Fruit fly (Drosophila melanogaster): ENCODE measurements around the gene Ptpmeg.

Ptpmeg gene

DNA sequence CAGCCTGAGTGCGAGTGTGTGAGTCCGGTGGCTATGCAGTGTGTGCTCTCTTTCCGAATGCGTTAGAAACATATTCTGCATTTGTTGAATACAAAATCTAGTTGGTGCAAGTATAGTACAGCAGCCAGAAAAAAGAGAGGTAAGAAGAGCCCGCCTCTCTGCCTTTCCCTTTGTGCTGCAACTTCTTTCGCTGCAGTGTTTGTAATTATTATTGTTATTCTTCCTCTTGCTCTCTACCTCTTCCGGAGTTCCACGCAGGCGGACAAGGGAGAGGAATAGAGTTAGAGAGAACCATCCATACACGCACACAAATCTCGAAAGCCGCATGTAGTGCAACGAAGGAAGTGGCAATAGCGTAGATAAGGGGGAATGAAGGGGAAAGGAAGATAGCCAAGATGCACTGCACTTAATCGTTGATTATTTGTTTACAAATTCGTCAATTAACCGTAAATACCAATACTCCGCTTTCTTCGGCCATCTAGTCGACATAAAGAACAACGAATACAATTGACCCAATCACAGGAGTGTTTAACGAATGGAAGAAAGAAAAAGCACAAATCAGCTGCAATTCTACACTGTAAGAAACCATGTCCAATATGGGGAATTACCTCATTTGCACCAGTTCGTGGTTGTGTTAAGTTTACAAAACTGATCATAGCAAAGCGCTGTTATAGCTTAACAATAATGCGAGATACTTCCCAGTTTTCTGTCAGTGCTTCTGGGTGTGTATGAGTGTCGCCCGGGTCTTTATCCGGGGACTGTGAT is 19.9 kb downstream of the Ptpmeg start (continued):
- TF ChIP-seq pita (GFP tag; optimal IDR thresholded peaks at IDR 0.05), result no peak
- TF ChIP-seq mirr (GFP tag; optimal IDR thresholded peaks at IDR 0.05), result no peak
- TF ChIP-seq inv (GFP tag; IDR thresholded peaks at IDR 0.05; ENCODE audit: partially characterized antibody), result no peak
- no peak for TF ChIP-seq CG6175 (GFP tag; IDR thresholded peaks at IDR 0.05)
- TF ChIP-seq CG4820 (GFP tag; optimal IDR thresholded peaks at IDR 0.05), result peak; percentile 74
- TF ChIP-seq az2 (GFP tag; optimal IDR thresholded peaks at IDR 0.05), result peak; percentile 83
- no peak for TF ChIP-seq pho (GFP tag; optimal IDR thresholded peaks at IDR 0.05)
- peak; percentile 66 for TF ChIP-seq CG5953 (GFP tag; IDR thresholded peaks at IDR 0.05)
- peak in 1 of 2 experiments; percentile 80 for TF ChIP-seq Hr78 (GFP tag; optimal IDR thresholded peaks at IDR 0.05)
- peak; percentile 29 for TF ChIP-seq Ets97D (GFP tag; optimal IDR thresholded peaks at IDR 0.05)
- TF ChIP-seq Rx (GFP tag; IDR thresholded peaks at IDR 0.05), result peak; percentile 71
- TF ChIP-seq CG10979 (tag; optimal IDR thresholded peaks at IDR 0.05), result peak; percentile 86
- peak; percentile 34 for TF ChIP-seq Fer3 (tag; optimal IDR thresholded peaks at IDR 0.05)
- no peak for TF ChIP-seq Dfd (GFP tag; optimal IDR thresholded peaks at IDR 0.05)
- TF ChIP-seq Sry-δ (GFP tag; optimal IDR thresholded peaks at IDR 0.05), result no peak
- TF ChIP-seq z (GFP tag; IDR thresholded peaks at IDR 0.05), result 0 out of 3 replicates have a peak, but pooled peaks have one; percentile 36
- TF ChIP-seq mam (GFP tag; optimal IDR thresholded peaks at IDR 0.05), result peak; percentile 61
- TF ChIP-seq H15 (GFP tag; IDR thresholded peaks at IDR 0.05), result peak; percentile 82
- TF ChIP-seq croc (GFP tag; conservative IDR thresholded peaks at IDR 0.05), result peak; percentile 64
- peak; percentile 81 for TF ChIP-seq CG4424 (GFP tag; optimal IDR thresholded peaks at IDR 0.05)
- TF ChIP-seq eyg (GFP tag; optimal IDR thresholded peaks at IDR 0.05), result peak; percentile 54
- peak; percentile 55; the same call in 2 of the 3 replicates for TF ChIP-seq CG17361 (GFP tag; IDR thresholded peaks at IDR 0.05)
- no peak for TF ChIP-seq pfk (GFP tag; optimal IDR thresholded peaks at IDR 0.05)
- TF ChIP-seq Bdp1 (GFP tag; optimal IDR thresholded peaks at IDR 0.05), result peak; percentile 55
- peak; percentile 63 for TF ChIP-seq CG6813 (GFP tag; optimal IDR thresholded peaks at IDR 0.05)
- peak; percentile 17 for TF ChIP-seq TFAM (GFP tag; optimal IDR thresholded peaks at IDR 0.05)
- TF ChIP-seq CG17612 (GFP tag; IDR thresholded peaks at IDR 0.05), result no peak
- TF ChIP-seq CG1233 (GFP tag; optimal IDR thresholded peaks at IDR 0.05), result peak; percentile 67
- TF ChIP-seq CG31388 (GFP tag; optimal IDR thresholded peaks at IDR 0.05), result peak; percentile 27
- no peak for TF ChIP-seq CG10274 (GFP tag; optimal IDR thresholded peaks at IDR 0.05)
- 0 out of 2 replicates have a peak, but pooled peaks have one; percentile 4 for TF ChIP-seq al (GFP tag; IDR thresholded peaks at IDR 0.05)
- TF ChIP-seq Hr39 (optimal IDR thresholded peaks at IDR 0.05), result no peak
- TF ChIP-seq CG43689 (GFP tag; IDR thresholded peaks at IDR 0.05), result 0 out of 2 replicates have a peak, but pooled peaks have one; percentile 43
- peak; percentile 15 for TF ChIP-seq CG17912 (GFP tag; optimal IDR thresholded peaks at IDR 0.05)
- TF ChIP-seq Ravus (GFP tag; IDR thresholded peaks at IDR 0.05), result peak; percentile 25; the same call in 1 of the 2 replicates
- no peak for TF ChIP-seq Kr (GFP tag; optimal IDR thresholded peaks at IDR 0.05)
- peak; percentile 42; the same call in 1 of the 3 replicates for TF ChIP-seq dysf (GFP tag; IDR thresholded peaks at IDR 0.05)
- peak; percentile 49; the same call in 2 of the 4 replicates for TF ChIP-seq Gug (GFP tag; IDR thresholded peaks at IDR 0.05)
- TF ChIP-seq CG2199 (GFP tag; IDR thresholded peaks at IDR 0.05), result no peak
- TF ChIP-seq tgo (GFP tag; IDR thresholded peaks at IDR 0.05), result peak; percentile 66
- no peak for TF ChIP-seq pan (optimal IDR thresholded peaks at IDR 0.05)
- peak in 1 of 2 experiments; percentile 63 for TF ChIP-seq pan (GFP tag; optimal IDR thresholded peaks at IDR 0.05 in 1 of 2, IDR thresholded peaks at IDR 0.05 in 1 of 2)
- 0 out of 3 replicates have a peak, but pooled peaks have one; percentile 44 for TF ChIP-seq CG3726 (GFP tag; IDR thresholded peaks at IDR 0.05)
- no peak for TF ChIP-seq CG1832 (GFP tag; optimal IDR thresholded peaks at IDR 0.05)
- TF ChIP-seq Oaz (GFP tag; IDR thresholded peaks at IDR 0.05), result no peak
- peak; percentile 81 for TF ChIP-seq CG17829 (tag; optimal IDR thresholded peaks at IDR 0.05)
- no peak for TF ChIP-seq CG3838 (GFP tag; optimal IDR thresholded peaks at IDR 0.05)
- TF ChIP-seq bab2 (GFP tag; optimal IDR thresholded peaks at IDR 0.05), result peak; percentile 57
- peak; percentile 62 for TF ChIP-seq CG13123 (GFP tag; optimal IDR thresholded peaks at IDR 0.05)
- TF ChIP-seq CG11085 (GFP tag; IDR thresholded peaks at IDR 0.05), result no peak
- peak; percentile 68 for TF ChIP-seq E2f1 (GFP tag; IDR thresholded peaks at IDR 0.05)

Data from whole organism, embryonic.